Worm (Caenorhabditis elegans): ENCODE data around the gene kel-8.

- TF ChIP-seq ets-7 (tag; optimal IDR thresholded peaks at IDR 0.05): no peak
- TF ChIP-seq sea-1 (GFP tag; conservative IDR thresholded peaks at IDR 0.05): 0 out of 2 replicates have a peak, but pooled peaks have one; percentile 32
- TF ChIP-seq tra-4 (tag; optimal IDR thresholded peaks at IDR 0.05): no peak
- no peak for TF ChIP-seq flt-1 (GFP tag; IDR thresholded peaks at IDR 0.05)
- no peak for TF ChIP-seq hmbx-1 (tag; optimal IDR thresholded peaks at IDR 0.05)
- TF ChIP-seq tbx-11 (GFP tag; IDR thresholded peaks at IDR 0.05): no peak
Observed at ce11 chrV:2716933-2717332, 45.7 kb downstream of the kel-8 start.
